Worm (Caenorhabditis elegans): ENCODE measurements around the gene nep-9.

- TF ChIP-seq mab-5 (tag; optimal IDR thresholded peaks at IDR 0.05) (no peak), ceh-82 (tag; optimal IDR thresholded peaks at IDR 0.05) (no peak), nhr-10 (tag; optimal IDR thresholded peaks at IDR 0.05) (no peak), lin-11 (tag; optimal IDR thresholded peaks at IDR 0.05) (no peak)
Measured at ce11 chrII:3358834-3359233, 40.3 kb downstream of the nep-9 start, which contains the start of the genes lido-14 and bath-27.
